Worm (Caenorhabditis elegans): Measurements from ENCODE around the gene prp-19.

DNA sequence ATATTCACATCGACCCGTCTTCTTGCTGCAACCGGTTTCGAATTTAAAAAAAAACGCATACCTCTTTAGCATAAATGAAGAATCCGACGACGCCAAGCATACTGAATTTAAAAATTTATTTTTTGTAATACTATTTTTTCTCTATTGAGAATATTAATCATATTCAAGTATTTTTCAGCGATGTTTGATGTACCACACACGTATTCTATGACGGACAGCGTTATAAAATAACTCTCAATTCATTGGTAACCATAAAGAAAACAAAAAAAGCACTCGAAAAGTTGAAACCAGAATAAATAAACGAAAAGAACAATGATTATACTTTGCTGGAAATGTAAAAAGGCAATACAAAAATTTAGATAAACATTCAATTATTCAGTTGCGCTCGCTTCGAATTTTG, 12.3 kb downstream of the prp-19 start, which contains the start of gene T10F2.5:
- no peak for TF ChIP-seq hlh-13 (GFP tag; optimal IDR thresholded peaks at IDR 0.05)
- no peak for TF ChIP-seq fax-1 (tag; optimal IDR thresholded peaks at IDR 0.05)
- no peak for TF ChIP-seq hlh-30 (tag; optimal IDR thresholded peaks at IDR 0.05; ENCODE audit: insufficient read depth)
- no peak for TF ChIP-seq F13H6.1 (tag; optimal IDR thresholded peaks at IDR 0.05)
- TF ChIP-seq sdc-2 (tag; optimal IDR thresholded peaks at IDR 0.05) = no peak
- TF ChIP-seq ama-1 (optimal IDR thresholded peaks at IDR 0.05) = no peak
- TF ChIP-seq fkh-10 (GFP tag; optimal IDR thresholded peaks at IDR 0.05) = no peak
- no peak for TF ChIP-seq tbx-2 (tag; optimal IDR thresholded peaks at IDR 0.05)
- no peak for TF ChIP-seq pha-4 (tag; optimal IDR thresholded peaks at IDR 0.05)
- no peak for TF ChIP-seq unc-42 (tag; optimal IDR thresholded peaks at IDR 0.05)
- no peak for TF ChIP-seq ceh-2 (tag; optimal IDR thresholded peaks at IDR 0.05)
- TF ChIP-seq ceh-31 (tag; optimal IDR thresholded peaks at IDR 0.05) = no peak

Measured in whole organism, late embryonic.